Fruit fly (Drosophila melanogaster): Measurements from ENCODE around the gene CG13318.

The CG13318 gene

dm6 chr3R:8819551-8820057 is 47.1 kb upstream of the CG13318 start (continued):
- no peak for TF ChIP-seq CG18619 (GFP tag; optimal IDR thresholded peaks at IDR 0.05)
- peak; percentile 63; the same call in 1 of the 4 replicates for TF ChIP-seq chinmo (GFP tag; IDR thresholded peaks at IDR 0.05; ENCODE audit: partially characterized antibody)
- peak; percentile 4 for TF ChIP-seq CG12659 (GFP tag; optimal IDR thresholded peaks at IDR 0.05)
- peak; percentile 3 for TF ChIP-seq mam (GFP tag; optimal IDR thresholded peaks at IDR 0.05)
- TF ChIP-seq seq (GFP tag; IDR thresholded peaks at IDR 0.05), result peak; percentile 39; the same call in 1 of the 2 replicates
- peak in 1 of 3 experiments; percentile 10 for TF ChIP-seq lola (GFP tag; optimal IDR thresholded peaks at IDR 0.05)
- TF ChIP-seq CG10565 (GFP tag; optimal IDR thresholded peaks at IDR 0.05), result no peak
- TF ChIP-seq CG8478 (optimal IDR thresholded peaks at IDR 0.05), result no peak
- TF ChIP-seq az2 (GFP tag; optimal IDR thresholded peaks at IDR 0.05), result no peak
- TF ChIP-seq Kr (GFP tag; optimal IDR thresholded peaks at IDR 0.05), result no peak
- no peak for TF ChIP-seq chif (GFP tag; optimal IDR thresholded peaks at IDR 0.05)
- TF ChIP-seq CG3847 (GFP tag; IDR thresholded peaks at IDR 0.05), result peak; percentile 26; the same call in 1 of the 2 replicates
- no peak for TF ChIP-seq CG11560 (tag; IDR thresholded peaks at IDR 0.05)
- no peak for TF ChIP-seq CG17385 (GFP tag; optimal IDR thresholded peaks at IDR 0.05)
- no peak for TF ChIP-seq CG2120 (GFP tag; optimal IDR thresholded peaks at IDR 0.05)
- peak; percentile 13 for TF ChIP-seq Dip3 (GFP tag; optimal IDR thresholded peaks at IDR 0.05)
- TF ChIP-seq kay (GFP tag; optimal IDR thresholded peaks at IDR 0.05), result no peak
- no peak for TF ChIP-seq H2.0 (GFP tag; IDR thresholded peaks at IDR 0.05)
- TF ChIP-seq CG1529 (GFP tag; optimal IDR thresholded peaks at IDR 0.05), result no peak
- TF ChIP-seq CG2889 (GFP tag; IDR thresholded peaks at IDR 0.05), result no peak
- no peak for TF ChIP-seq z (GFP tag; IDR thresholded peaks at IDR 0.05)
- TF ChIP-seq CG4820 (GFP tag; optimal IDR thresholded peaks at IDR 0.05), result no peak
- TF ChIP-seq CG12942 (GFP tag; optimal IDR thresholded peaks at IDR 0.05), result no peak
- peak in 1 of 2 experiments; percentile 80 for TF ChIP-seq eve (GFP tag; optimal IDR thresholded peaks at IDR 0.05)
- no peak for TF ChIP-seq CG6854 (GFP tag; optimal IDR thresholded peaks at IDR 0.05)
- peak; percentile 48 for TF ChIP-seq CG12071 (GFP tag; optimal IDR thresholded peaks at IDR 0.05)
- no peak for TF ChIP-seq Dek (tag; optimal IDR thresholded peaks at IDR 0.05)
- no peak for TF ChIP-seq Vsx1 (GFP tag; optimal IDR thresholded peaks at IDR 0.05)
- peak; percentile 31 for TF ChIP-seq pb (GFP tag; optimal IDR thresholded peaks at IDR 0.05)
- TF ChIP-seq tap (tag; optimal IDR thresholded peaks at IDR 0.05), result no peak
- no peak for TF ChIP-seq CG17802 (tag; optimal IDR thresholded peaks at IDR 0.05)
- TF ChIP-seq Nf-YC (tag; optimal IDR thresholded peaks at IDR 0.05), result no peak
- peak; percentile 14 for TF ChIP-seq HHEX (GFP tag; optimal IDR thresholded peaks at IDR 0.05)
- peak; percentile 6 for TF ChIP-seq schlank (tag; optimal IDR thresholded peaks at IDR 0.05)
- no peak for TF ChIP-seq CG6254 (GFP tag; optimal IDR thresholded peaks at IDR 0.05)
- TF ChIP-seq inv (GFP tag; IDR thresholded peaks at IDR 0.05; ENCODE audit: partially characterized antibody), result no peak
- TF ChIP-seq CG6765 (GFP tag; optimal IDR thresholded peaks at IDR 0.05), result peak; percentile 49
- peak; percentile 66 for TF ChIP-seq sd (tag; optimal IDR thresholded peaks at IDR 0.05)
- TF ChIP-seq vfl (GFP tag; optimal IDR thresholded peaks at IDR 0.05), result peak; percentile 30
- no peak for TF ChIP-seq CG31388 (GFP tag; optimal IDR thresholded peaks at IDR 0.05)
- TF ChIP-seq Hr78 (GFP tag; optimal IDR thresholded peaks at IDR 0.05), result no peak
- no peak for TF ChIP-seq HLHmδ (GFP tag; optimal IDR thresholded peaks at IDR 0.05)
- no peak for TF ChIP-seq br (optimal IDR thresholded peaks at IDR 0.05)
- peak in 1 of 2 experiments; percentile 57 for TF ChIP-seq Pdp1 (GFP tag; optimal IDR thresholded peaks at IDR 0.05)
- TF ChIP-seq dati (GFP tag; IDR thresholded peaks at IDR 0.05), result no peak
- peak; percentile 91 for TF ChIP-seq Med (GFP tag)
- peak; percentile 13 for TF ChIP-seq CG10979 (tag; optimal IDR thresholded peaks at IDR 0.05)
- no peak for TF ChIP-seq CTCF (GFP tag; optimal IDR thresholded peaks at IDR 0.05)
- TF ChIP-seq CkIIα-i1 (GFP tag; IDR thresholded peaks at IDR 0.05), result no peak
- no peak for TF ChIP-seq Xbp1 (GFP tag; optimal IDR thresholded peaks at IDR 0.05)
- TF ChIP-seq CG15696 (tag; optimal IDR thresholded peaks at IDR 0.05), result peak; percentile 48

Data from whole organism, embryonic.